Worm (Caenorhabditis elegans) whole organism, L4 larva: ENCODE data around the gene hda-11.
A peak's percentile ranks its signal among the peaks of the same experiment; 100 is the strongest.

ENCODE experiments used
- F10B5.3 ChIP-seq: sonication (generic microtip); optimal IDR thresholded peaks from 2 replicates; lab custom pipeline; 2016; ENCODE audit warnings: mild to moderate bottlenecking, missing genetic modification characterization, missing compliant biosample characterization
- Y75B8A.6 ChIP-seq: fragments of 200-800 bp; sonication (Bioruptor generic); IDR thresholded peaks from 2 replicates; pipeline ENCODE4 v1.3.6; 2022; ENCODE audit warnings: missing genetic modification reagents, missing genetic modification characterization, missing compliant biosample characterization
- ZK337.2 ChIP-seq: fragments of 200-800 bp; sonication (Bioruptor generic); IDR thresholded peaks from 2 replicates; pipeline ENCODE4 v1.3.6; 2022; ENCODE audit warnings: missing genetic modification reagents, missing genetic modification characterization, missing compliant biosample characterization
- aha-1 ChIP-seq: fragments of 150-350 bp; peaks from one replicate; lab custom pipeline; 2014; ENCODE audit warnings: missing biosample characterization, missing genetic modification characterization
- aly-2 ChIP-seq: sonication (generic microtip); optimal IDR thresholded peaks from 2 replicates; lab custom pipeline; 2018; ENCODE audit warnings: missing biosample characterization, missing genetic modification characterization
- daf-16 ChIP-seq, 3 experiments: sonication (generic microtip); optimal IDR thresholded peaks; 2 replicates each; lab custom pipeline; 2016 to 2017; ENCODE audit warnings: missing genetic modification characterization in 3 of 3, missing genetic modification reagents in 3 of 3, mild to moderate bottlenecking in 2 of 3, missing compliant biosample characterization in 2 of 3, missing biosample characterization in 1 of 3, moderate library complexity in 1 of 3
- dmd-6 ChIP-seq: fragments of 200-800 bp; sonication (Bioruptor generic); IDR thresholded peaks from 2 replicates; pipeline ENCODE4 v1.3.6; 2022; ENCODE audit warnings: missing genetic modification reagents, missing genetic modification characterization, missing compliant biosample characterization
- dpl-1 ChIP-seq: fragments of 150-350 bp; optimal IDR thresholded peaks from 2 replicates; lab custom pipeline; 2014; ENCODE audit warnings: missing biosample characterization, missing genetic modification reagents, missing genetic modification characterization
- dve-1 ChIP-seq: sonication (generic microtip); optimal IDR thresholded peaks from 2 replicates; lab custom pipeline; 2017; ENCODE audit warnings: antibody characterized with exemption, mild to moderate bottlenecking, missing genetic modification characterization, missing compliant biosample characterization; ENCODE audit not compliant: insufficient read depth
- hif-1 ChIP-seq, 2 experiments: sonication (generic microtip); optimal IDR thresholded peaks; 2 replicates each; lab custom pipeline; 2016 to 2017; ENCODE audit warnings: missing compliant biosample characterization in 2 of 2, missing genetic modification characterization in 2 of 2, missing genetic modification reagents in 2 of 2, missing genotype in 2 of 2, mild to moderate bottlenecking in 1 of 2
- hlh-11 ChIP-seq: fragments of 200-800 bp; sonication (Bioruptor generic); optimal IDR thresholded peaks from 2 replicates; lab custom pipeline; 2018; ENCODE audit warnings: mild to moderate bottlenecking, missing genetic modification characterization, missing compliant biosample characterization
- lin-1 ChIP-seq: fragments of 200-800 bp; sonication (Bioruptor generic); IDR thresholded peaks from 2 replicates; pipeline ENCODE4 v1.3.6; 2022; ENCODE audit warnings: missing genetic modification reagents, missing genetic modification characterization, missing compliant biosample characterization
- lin-38 ChIP-seq: fragments of 200-800 bp; sonication (Bioruptor generic); IDR thresholded peaks from 2 replicates; pipeline ENCODE4 v1.3.6; 2022; ENCODE audit warnings: missing genetic modification reagents, missing genetic modification characterization, missing compliant biosample characterization
- madf-9 ChIP-seq: fragments of 200-800 bp; sonication (Bioruptor generic); conservative IDR thresholded peaks from 2 replicates; pipeline ENCODE4 v1.3.6; 2022; ENCODE audit warnings: missing genetic modification reagents, missing genetic modification characterization, missing compliant biosample characterization
- mdt-29 ChIP-seq: fragments of 200-800 bp; sonication (Bioruptor generic); IDR thresholded peaks from 2 replicates; pipeline ENCODE4 v1.3.6; 2022; ENCODE audit warnings: missing genetic modification reagents, missing genetic modification characterization, missing compliant biosample characterization
- mep-1 ChIP-seq: fragments of 150-350 bp; sonication (generic microtip); optimal IDR thresholded peaks from 3 replicates; lab custom pipeline; 2014; ENCODE audit warnings: missing biosample characterization, missing genetic modification characterization
- nhr-102 ChIP-seq: sonication (generic microtip); optimal IDR thresholded peaks from 2 replicates; lab custom pipeline; 2016; ENCODE audit warnings: mild to moderate bottlenecking, missing genetic modification characterization, moderate library complexity, missing compliant biosample characterization
- nhr-111 ChIP-seq: fragments of 200-800 bp; sonication (Bioruptor generic); optimal IDR thresholded peaks from 2 replicates; lab custom pipeline; 2018; ENCODE audit warnings: mild to moderate bottlenecking, missing genetic modification characterization, missing compliant biosample characterization
- nhr-237 ChIP-seq: sonication (generic microtip); optimal IDR thresholded peaks from 2 replicates; lab custom pipeline; 2017; ENCODE audit warnings: missing biosample characterization, missing genetic modification characterization
- nhr-28 ChIP-seq: fragments of 150-350 bp; optimal IDR thresholded peaks from 2 replicates; lab custom pipeline; 2014; ENCODE audit warnings: missing biosample characterization, missing genetic modification characterization
- nhr-41 ChIP-seq: fragments of 200-800 bp; sonication (Bioruptor generic); IDR thresholded peaks from 2 replicates; pipeline ENCODE4 v1.3.6; 2022; ENCODE audit warnings: missing genetic modification reagents, missing genetic modification characterization, missing compliant biosample characterization
- nhr-48 ChIP-seq: sonication (generic microtip); optimal IDR thresholded peaks from 2 replicates; lab custom pipeline; 2016; ENCODE audit warnings: mild to moderate bottlenecking, missing genetic modification characterization, missing compliant biosample characterization
- nhr-76 ChIP-seq: fragments of 150-350 bp; optimal IDR thresholded peaks from 2 replicates; lab custom pipeline; 2014; ENCODE audit warnings: missing biosample characterization, missing genetic modification characterization
- nhr-77 ChIP-seq: fragments of 150-350 bp; optimal IDR thresholded peaks from 2 replicates; lab custom pipeline; 2014; ENCODE audit warnings: missing biosample characterization, missing genetic modification characterization
- pha-4 ChIP-seq, 2 experiments: fragments of 150-350 bp in 1 of 2; fragments of 200-800 bp in 1 of 2; sonication (Bioruptor generic) in 1 of 2; IDR thresholded peaks in 1 of 2; optimal IDR thresholded peaks in 1 of 2; 2 replicates each; pipeline versions ENCODE4 v1.3.6 to Lab custom; 2014 to 2022; ENCODE audit warnings: missing genetic modification characterization in 2 of 2, missing genetic modification reagents in 2 of 2, missing biosample characterization in 1 of 2, missing compliant biosample characterization in 1 of 2
- php-3 ChIP-seq: fragments of 200-800 bp; sonication (Bioruptor generic); IDR thresholded peaks from 2 replicates; pipeline ENCODE4 v1.3.6; 2022; ENCODE audit warnings: missing genetic modification reagents, missing genetic modification characterization, missing compliant biosample characterization
- pqm-1 ChIP-seq: sonication (generic microtip); optimal IDR thresholded peaks from 2 replicates; lab custom pipeline; 2017; ENCODE audit warnings: missing biosample characterization, missing genetic modification characterization
- snpc-4 ChIP-seq: fragments of 150-350 bp; optimal IDR thresholded peaks from 2 replicates; lab custom pipeline; 2014; ENCODE audit warnings: missing biosample characterization, missing genetic modification characterization
- spr-3 ChIP-seq: fragments of 200-800 bp; sonication (Bioruptor generic); optimal IDR thresholded peaks from 2 replicates; lab custom pipeline; 2018; ENCODE audit warnings: mild to moderate bottlenecking, missing genetic modification characterization, missing compliant biosample characterization
- tag-97 ChIP-seq: fragments of 200-800 bp; sonication (Bioruptor generic); IDR thresholded peaks from 2 replicates; pipeline ENCODE4 v1.3.6; 2022; ENCODE audit warnings: missing genetic modification characterization, missing compliant biosample characterization
- tra-1 ChIP-seq: fragments of 200-800 bp; sonication (Bioruptor generic); IDR thresholded peaks from 2 replicates; pipeline ENCODE4 v1.3.6; 2022; ENCODE audit warnings: missing genetic modification reagents, missing genetic modification characterization, missing compliant biosample characterization
- vab-7 ChIP-seq: fragments of 200-800 bp; sonication (Bioruptor generic); IDR thresholded peaks from 2 replicates; pipeline ENCODE4 v1.3.6; 2022; ENCODE audit warnings: missing genetic modification reagents, missing genetic modification characterization, missing compliant biosample characterization

Gene hda-11

DNA sequence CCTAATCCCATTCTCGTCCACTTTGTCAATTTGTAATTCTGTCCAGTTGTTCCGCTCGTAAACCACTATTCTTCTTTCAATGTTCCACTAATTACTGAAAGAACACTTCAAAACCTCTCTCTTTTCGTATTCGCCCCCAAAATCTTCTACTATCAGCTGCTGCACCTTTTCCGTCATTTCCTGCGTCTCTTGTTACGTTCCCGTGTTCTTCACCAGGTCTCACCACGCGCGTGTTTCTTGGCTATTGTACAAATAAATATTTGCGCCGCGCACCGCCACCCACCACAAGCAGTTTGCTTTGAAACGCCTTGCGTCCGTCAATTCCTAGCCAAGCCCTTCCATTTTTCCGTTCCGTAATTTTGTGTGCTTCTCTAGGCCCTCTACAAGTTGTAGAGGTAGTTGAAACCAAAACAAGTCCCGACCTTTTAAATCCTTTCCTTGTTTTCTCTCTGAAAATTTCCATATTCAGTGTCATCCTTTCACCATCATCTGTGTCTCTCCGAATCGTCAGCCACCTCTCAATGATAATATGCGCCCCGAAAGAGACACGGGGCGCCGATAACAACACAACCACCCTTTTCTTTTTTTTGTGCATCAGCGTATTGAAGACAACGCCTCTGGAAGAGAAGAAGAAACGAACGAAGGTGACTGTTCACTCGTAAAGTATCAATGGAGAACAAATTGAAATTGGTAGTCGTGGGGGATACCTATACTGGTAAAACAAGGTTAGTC is 47.7 kb upstream of the hda-11 start, which contains the start of the genes crp-1 and Y32F6B.9 (continued):
- no peak for TF ChIP-seq tag-97
- no peak for TF ChIP-seq ZK337.2 (GFP tag; lab: Robert Waterston, UW)
- TF ChIP-seq lin-1 (GFP tag; lab: Robert Waterston, UW): no peak
- no peak for TF ChIP-seq Y75B8A.6 (GFP tag; lab: Robert Waterston, UW)
- no peak for TF ChIP-seq php-3 (GFP tag; lab: Robert Waterston, UW)
- peak; percentile 41; the same call in 1 of the 2 replicates for TF ChIP-seq dmd-6 (GFP tag; lab: Robert Waterston, UW)
- TF ChIP-seq nhr-111 (GFP tag; lab: Kevin White, UChicago): no peak
- peak in 1 of 2 experiments; percentile 13 for TF ChIP-seq hif-1 (tag; optimal IDR thresholded peaks at IDR 0.05; lab: Kevin White, UChicago)
- TF ChIP-seq madf-9: no peak
- peak; percentile 40 for TF ChIP-seq nhr-28 (tag; lab: Kevin White, UChicago)
- no peak for TF ChIP-seq dpl-1 (GFP tag; lab: Kevin White, UChicago)
- TF ChIP-seq F10B5.3 (tag; lab: Kevin White, UChicago): no peak
- TF ChIP-seq pha-4 (GFP tag; IDR thresholded peaks at IDR 0.05; lab: Robert Waterston, UW): no peak
- TF ChIP-seq pha-4 (tag; optimal IDR thresholded peaks at IDR 0.05; lab: Kevin White, UChicago): no peak
- no peak for TF ChIP-seq vab-7 (GFP tag; lab: Robert Waterston, UW)
- TF ChIP-seq aha-1 (tag; lab: Kevin White, UChicago): peak; percentile 95
- no peak for TF ChIP-seq aly-2
- no peak for TF ChIP-seq mdt-29

ce11 chrV:10483995-10484394 is 42.0 kb upstream of the hda-11 start:
- TF ChIP-seq pqm-1 (peak; percentile 91), hlh-11 (tag; lab: Kevin White, UChicago) (peak; percentile 53), nhr-77 (tag; lab: Kevin White, UChicago) (peak; percentile 40), nhr-41 (GFP tag; lab: Robert Waterston, UW) (no peak), mep-1 (tag; lab: Kevin White, UChicago) (no peak), spr-3 (GFP tag; lab: Kevin White, UChicago) (no peak), daf-16 (GFP tag; optimal IDR thresholded peaks at IDR 0.05; lab: Kevin White, UChicago) (no peak), daf-16 (tag; optimal IDR thresholded peaks at IDR 0.05; lab: Kevin White, UChicago) (peak; percentile 73), nhr-102 (tag; lab: Kevin White, UChicago) (peak; percentile 19), nhr-48 (tag; lab: Kevin White, UChicago) (peak; percentile 2), php-3 (GFP tag; lab: Robert Waterston, UW) (peak; percentile 81), dve-1 (tag; lab: Kevin White, UChicago) (peak; percentile 55), lin-38 (GFP tag; lab: Robert Waterston, UW) (no peak), tra-1 (GFP tag; lab: Robert Waterston, UW) (0 out of 2 replicates have a peak, but pooled peaks have one; percentile 26), snpc-4 (tag; lab: Kevin White, UChicago) (no peak), nhr-28 (tag; lab: Kevin White, UChicago) (peak; percentile 79), nhr-76 (tag; lab: Kevin White, UChicago) (no peak), dmd-6 (GFP tag; lab: Robert Waterston, UW) (peak; percentile 93), pha-4 (GFP tag; IDR thresholded peaks at IDR 0.05; lab: Robert Waterston, UW) (peak; percentile 23; the same call in 1 of the 2 replicates), pha-4 (tag; optimal IDR thresholded peaks at IDR 0.05; lab: Kevin White, UChicago) (no peak)

DNA sequence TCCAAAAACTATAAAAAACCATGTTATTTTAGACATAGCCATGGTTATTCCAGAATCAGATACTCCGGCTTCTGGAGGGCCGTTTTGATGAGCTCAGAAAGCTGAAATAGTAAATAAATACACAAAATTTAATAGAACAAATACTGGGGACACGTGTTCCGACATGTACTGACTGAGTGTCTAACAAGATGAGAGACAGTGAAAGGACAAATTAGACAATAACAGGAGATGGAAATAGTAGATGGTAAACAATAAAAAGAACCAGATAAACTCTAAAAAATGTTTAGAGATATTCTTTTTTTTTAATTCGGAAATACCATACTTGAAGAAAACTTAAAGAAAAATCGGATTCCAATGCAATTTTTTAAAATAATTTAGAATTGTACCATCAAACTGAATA is 41.3 kb upstream of the hda-11 start, which contains the start of gene Y32F6B.1:
Gene Y32F6B.1 (minus strand): TSS at position 101 of the 400 bp plus-strand sequence.
- no peak for TF ChIP-seq nhr-237 (tag; lab: Kevin White, UChicago)
- no peak for TF ChIP-seq daf-16 (GFP tag; optimal IDR thresholded peaks at IDR 0.05; lab: Kevin White, UChicago)
- TF ChIP-seq daf-16 (tag; optimal IDR thresholded peaks at IDR 0.05; lab: Kevin White, UChicago): peak; percentile 31
